Worm (Caenorhabditis elegans) whole organism, mixed stage, embryonic: ENCODE measurements around the gene col-114.

Experiments
- M03D4.4 ChIP-seq: sonication (generic microtip); optimal IDR thresholded peaks from 2 replicates; lab custom pipeline; 2017; ENCODE audit warnings: mild to moderate bottlenecking, missing genetic modification characterization, missing compliant biosample characterization
- bed-3 ChIP-seq: fragments of 200-800 bp; sonication (Bioruptor generic); optimal IDR thresholded peaks from 3 replicates; lab custom pipeline; 2018; ENCODE audit warnings: mild to moderate bottlenecking, missing genetic modification characterization, moderate library complexity, missing compliant biosample characterization
- ces-1 ChIP-seq: fragments of 150-350 bp; optimal IDR thresholded peaks from 2 replicates; lab custom pipeline; 2014; ENCODE audit warnings: missing biosample characterization, missing genetic modification reagents, missing genetic modification characterization
- lin-13 ChIP-seq: fragments of 150-350 bp; optimal IDR thresholded peaks from 2 replicates; lab custom pipeline; 2014; ENCODE audit warnings: missing biosample characterization, missing genetic modification characterization
- nhr-12 ChIP-seq: fragments of 150-350 bp; optimal IDR thresholded peaks from 2 replicates; lab custom pipeline; 2014; ENCODE audit warnings: missing biosample characterization, missing genetic modification characterization
- nhr-237 ChIP-seq: fragments of 150-350 bp; optimal IDR thresholded peaks from 2 replicates; lab custom pipeline; 2014; ENCODE audit warnings: missing biosample characterization, missing genetic modification characterization
- nhr-28 ChIP-seq: fragments of 150-350 bp; optimal IDR thresholded peaks from 2 replicates; lab custom pipeline; 2014; ENCODE audit warnings: missing biosample characterization, missing genetic modification characterization
- pha-4 ChIP-seq: fragments of 150-350 bp; optimal IDR thresholded peaks from 2 replicates; lab custom pipeline; 2018; ENCODE audit warnings: missing biosample characterization, missing genetic modification reagents, missing genetic modification characterization
- snpc-4 ChIP-seq: fragments of 150-350 bp; optimal IDR thresholded peaks from 2 replicates; lab custom pipeline; 2014; ENCODE audit warnings: missing biosample characterization, missing genetic modification characterization
- sptf-1 ChIP-seq: sonication (generic microtip); optimal IDR thresholded peaks from 2 replicates; lab custom pipeline; 2017; ENCODE audit warnings: mild to moderate bottlenecking, missing genetic modification characterization, moderate library complexity, missing compliant biosample characterization
- unc-39 ChIP-seq: fragments of 150-350 bp; optimal IDR thresholded peaks from 2 replicates; lab custom pipeline; 2014; ENCODE audit warnings: missing biosample characterization, missing genetic modification characterization
- unc-62 ChIP-seq: fragments of 150-350 bp; optimal IDR thresholded peaks from 2 replicates; lab custom pipeline; 2014; ENCODE audit warnings: missing biosample characterization, missing genetic modification reagents, missing genetic modification characterization
- zip-8 ChIP-seq: fragments of 150-350 bp; optimal IDR thresholded peaks from 2 replicates; lab custom pipeline; 2014; ENCODE audit warnings: missing biosample characterization, missing genetic modification characterization

- TF ChIP-seq lin-13 (tag; lab: Kevin White, UChicago) (no peak), nhr-237 (tag; lab: Kevin White, UChicago) (no peak), zip-8 (tag; lab: Kevin White, UChicago) (no peak), M03D4.4 (tag; lab: Kevin White, UChicago) (no peak), unc-62 (GFP tag; lab: Kevin White, UChicago) (no peak), ces-1 (GFP tag; lab: Kevin White, UChicago) (peak; percentile 57), pha-4 (tag; lab: Kevin White, UChicago) (no peak), bed-3 (no peak), sptf-1 (tag; lab: Kevin White, UChicago) (no peak), unc-39 (tag; lab: Kevin White, UChicago) (no peak), snpc-4 (tag; lab: Kevin White, UChicago) (no peak), nhr-12 (tag; lab: Kevin White, UChicago) (no peak), nhr-28 (no peak)
Observed at ce11 chrIV:7222088-7222487, 24.4 kb downstream of the col-114 start.
